Worm (Caenorhabditis elegans): ENCODE data around the gene srh-11.

Gene srh-11

DNA sequence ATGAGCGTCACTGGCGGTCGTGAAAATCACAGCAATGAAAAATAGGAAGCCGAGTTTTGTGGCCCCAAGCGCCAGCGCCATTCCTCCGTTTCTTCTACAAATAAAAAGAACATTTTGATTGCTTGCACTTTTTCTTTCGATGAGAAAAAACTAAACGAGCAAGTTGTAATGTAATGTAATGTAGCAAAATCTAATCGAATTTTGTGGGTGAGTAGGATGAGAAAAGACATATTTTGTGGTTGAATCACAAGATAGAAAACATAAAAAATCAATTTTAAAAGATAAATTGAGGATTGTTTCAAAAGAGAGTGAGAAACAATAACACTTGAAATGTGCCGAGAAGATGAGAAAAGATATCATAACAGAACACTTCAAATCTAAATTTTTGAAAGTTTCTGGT is 11.2 kb downstream of the srh-11 start, which contains the start of gene R09F10.5:
Gene R09F10.5, minus strand, starts transcription at position 101 of the 400 bp plus-strand sequence.
- TF ChIP-seq F57C9.4 (tag; optimal IDR thresholded peaks at IDR 0.05) = no peak
- no peak for TF ChIP-seq hsf-1 (GFP tag; IDR thresholded peaks at IDR 0.05)
- no peak for TF ChIP-seq ztf-26 (tag; optimal IDR thresholded peaks at IDR 0.05)
- TF ChIP-seq C06A6.2 (GFP tag; conservative IDR thresholded peaks at IDR 0.05) = no peak
- TF ChIP-seq B0261.1 (tag; optimal IDR thresholded peaks at IDR 0.05) = no peak

ce11 chrX:8302803-8303202 is 16.0 kb downstream of the srh-11 start:
- no peak for TF ChIP-seq him-1 (tag; optimal IDR thresholded peaks at IDR 0.05)
- no peak for TF ChIP-seq aptf-3 (GFP tag; IDR thresholded peaks at IDR 0.05)
- TF ChIP-seq cebp-2 (GFP tag; IDR thresholded peaks at IDR 0.05) = no peak
- TF ChIP-seq nfya-2 (GFP tag; IDR thresholded peaks at IDR 0.05) = no peak
- TF ChIP-seq nhr-90 (tag; optimal IDR thresholded peaks at IDR 0.05) = no peak
- no peak for TF ChIP-seq sea-2 (GFP tag; IDR thresholded peaks at IDR 0.05)
- TF ChIP-seq ets-4 (GFP tag; optimal IDR thresholded peaks at IDR 0.05) = no peak
- TF ChIP-seq ZK185.1 (tag; optimal IDR thresholded peaks at IDR 0.05; ENCODE audit: poor library complexity, severe bottlenecking) = no peak
- TF ChIP-seq F49E8.2 (tag; optimal IDR thresholded peaks at IDR 0.05; ENCODE audit: insufficient read depth) = no peak
- no peak for TF ChIP-seq F22D6.2 (tag; optimal IDR thresholded peaks at IDR 0.05)
- no peak for TF ChIP-seq hmg-20 (GFP tag; IDR thresholded peaks at IDR 0.05)
- no peak for TF ChIP-seq F10E7.11 (tag; optimal IDR thresholded peaks at IDR 0.05)

- TF ChIP-seq hlh-26 (GFP tag; conservative IDR thresholded peaks at IDR 0.05) (no peak), F39B2.1 (GFP tag; IDR thresholded peaks at IDR 0.05) (no peak), F33H1.4 (GFP tag; IDR thresholded peaks at IDR 0.05) (no peak), rpc-1 (optimal IDR thresholded peaks at IDR 0.05) (no peak), rpc-1 (tag; optimal IDR thresholded peaks at IDR 0.05) (no peak), tlf-1 (GFP tag; optimal IDR thresholded peaks at IDR 0.05) (no peak), hmg-20 (GFP tag; IDR thresholded peaks at IDR 0.05) (no peak), ztf-25 (GFP tag; IDR thresholded peaks at IDR 0.05) (no peak), F52B5.7 (tag; optimal IDR thresholded peaks at IDR 0.05) (no peak), zim-3 (tag; optimal IDR thresholded peaks at IDR 0.05) (no peak), let-607 (tag; optimal IDR thresholded peaks at IDR 0.05) (no peak), chd-7 (tag; optimal IDR thresholded peaks at IDR 0.05) (no peak), ceh-58 (GFP tag; IDR thresholded peaks at IDR 0.05) (no peak), pha-4 (tag; optimal IDR thresholded peaks at IDR 0.05) (no peak), pbrm-1 (GFP tag; IDR thresholded peaks at IDR 0.05) (no peak), athp-1 (tag; optimal IDR thresholded peaks at IDR 0.05) (no peak), bed-1 (GFP tag; IDR thresholded peaks at IDR 0.05) (no peak), repo-1 (tag; optimal IDR thresholded peaks at IDR 0.05) (no peak), snpc-3.4 (tag; optimal IDR thresholded peaks at IDR 0.05) (no peak), lag-1 (GFP tag; IDR thresholded peaks at IDR 0.05) (no peak), cebp-2 (GFP tag; IDR thresholded peaks at IDR 0.05) (no peak)
Measured at ce11 chrX:8302299-8302698, 16.6 kb downstream of the srh-11 start, which contains the start of gene inx-5. Gene inx-5, minus strand, starts transcription at chrX:8302399.

ce11 chrX:8299554-8299953 is 19.3 kb downstream of the srh-11 start, which contains the start of gene ced-13:
Gene ced-13, minus strand, starts transcription at chrX:8299654.
- no peak for TF ChIP-seq aptf-2 (GFP tag; conservative IDR thresholded peaks at IDR 0.05)
- no peak for TF ChIP-seq B0035.1 (tag; optimal IDR thresholded peaks at IDR 0.05)
- no peak for TF ChIP-seq egl-18 (GFP tag; IDR thresholded peaks at IDR 0.05)
- TF ChIP-seq ztf-28 (GFP tag; IDR thresholded peaks at IDR 0.05) = no peak
- no peak for TF ChIP-seq efl-1 (GFP tag; optimal IDR thresholded peaks at IDR 0.05)
- TF ChIP-seq sdz-38 (tag; optimal IDR thresholded peaks at IDR 0.05) = no peak
- TF ChIP-seq ccch-3 (GFP tag; optimal IDR thresholded peaks at IDR 0.05) = no peak
- TF ChIP-seq F49E8.2 (tag; optimal IDR thresholded peaks at IDR 0.05; ENCODE audit: insufficient read depth) = no peak
- TF ChIP-seq rec-8 (tag; optimal IDR thresholded peaks at IDR 0.05) = no peak
- TF ChIP-seq F22D6.2 (tag; optimal IDR thresholded peaks at IDR 0.05) = no peak
